Fruit fly (Drosophila melanogaster) whole organism, wandering third instar larva: ENCODE results near the gene Nph.
A peak's percentile ranks its signal among the peaks of the same experiment; 100 is the strongest.

ENCODE experiments used
- Abd-B ChIP-seq: fragments of >200 bp; optimal IDR thresholded peaks from 2 replicates; lab custom pipeline; 2017; ENCODE audit warnings: missing biosample characterization, missing genetic modification characterization
- CG32264 ChIP-seq: fragments of 200-800 bp; sonication (Bioruptor generic); optimal IDR thresholded peaks from 2 replicates; lab custom pipeline; 2016; ENCODE audit warnings: missing biosample characterization, missing genetic modification characterization
- CG9705 ChIP-seq: fragments of 200-800 bp; sonication (Bioruptor generic); optimal IDR thresholded peaks from 2 replicates; lab custom pipeline; 2018; ENCODE audit warnings: missing biosample characterization, mild to moderate bottlenecking, missing genetic modification characterization
- CrebA ChIP-seq: fragments of 200-800 bp; sonication (Bioruptor generic); optimal IDR thresholded peaks from 2 replicates; lab custom pipeline; 2016; ENCODE audit warnings: missing biosample characterization, mild to moderate bottlenecking, missing genetic modification characterization, borderline replicate concordance
- Dfd ChIP-seq: fragments of >200 bp; optimal IDR thresholded peaks from 2 replicates; lab custom pipeline; 2017; ENCODE audit warnings: missing biosample characterization, missing genetic modification characterization
- Dif ChIP-seq: fragments of 200-275, 200-300 bp; sonication (Bioruptor generic); optimal IDR thresholded peaks from 2 replicates; lab custom pipeline; 2018; ENCODE audit warnings: missing biosample characterization, missing genetic modification characterization; ENCODE audit not compliant: partially characterized antibody
- GATAd ChIP-seq: sonication (Bioruptor generic); optimal IDR thresholded peaks from 2 replicates; lab custom pipeline; 2016; ENCODE audit warnings: missing biosample characterization, missing genetic modification characterization
- HLH106 ChIP-seq: fragments of 200-800 bp; optimal IDR thresholded peaks from 3 replicates; lab custom pipeline; 2019; ENCODE audit warnings: missing biosample characterization, mild to moderate bottlenecking, missing genetic modification characterization, moderate library complexity
- Hnf4 ChIP-seq: fragments of 200-800 bp; sonication (Bioruptor generic); optimal IDR thresholded peaks from 2 replicates; lab custom pipeline; 2016; ENCODE audit warnings: missing biosample characterization, mild to moderate bottlenecking, missing genetic modification characterization
- Hr78 ChIP-seq: fragments of >200 bp; optimal IDR thresholded peaks from 2 replicates; lab custom pipeline; 2017; ENCODE audit warnings: missing biosample characterization, missing genetic modification characterization
- Hr83 ChIP-seq: fragments of 200-300 bp; sonication (Bioruptor generic); optimal IDR thresholded peaks from 2 replicates; lab custom pipeline; 2016; ENCODE audit warnings: missing biosample characterization, mild to moderate bottlenecking, missing genetic modification characterization, moderate library complexity; ENCODE audit not compliant: poor library complexity, severe bottlenecking
- Myc ChIP-seq: fragments of >200 bp; optimal IDR thresholded peaks from 2 replicates; lab custom pipeline; 2017
- N ChIP-seq: fragments of >200 bp; optimal IDR thresholded peaks from 2 replicates; lab custom pipeline; 2018; ENCODE audit warnings: missing biosample characterization, missing external identifiers, missing genetic modification characterization
- OdsH ChIP-seq: fragments of 200-800 bp; sonication (Bioruptor generic); optimal IDR thresholded peaks from 2 replicates; lab custom pipeline; 2016; ENCODE audit warnings: missing biosample characterization, mild to moderate bottlenecking, missing genetic modification characterization
- Rel ChIP-seq, 2 experiments: fragments of 200-800 bp; sonication (Bioruptor generic) in 1 of 2; optimal IDR thresholded peaks; 2 replicates in 1 of 2; 3 replicates in 1 of 2; lab custom pipeline; 2016 to 2019; ENCODE audit warnings: mild to moderate bottlenecking in 2 of 2, missing biosample characterization in 2 of 2, missing genetic modification characterization in 2 of 2, moderate library complexity in 1 of 2
- Sp1 ChIP-seq: fragments of 200-800 bp; sonication (Bioruptor generic); optimal IDR thresholded peaks from 3 replicates; lab custom pipeline; 2019; ENCODE audit warnings: missing biosample characterization, mild to moderate bottlenecking, missing genetic modification characterization, moderate library complexity
- Vsx2 ChIP-seq: fragments of 200-300, 225-300 bp; sonication (Bioruptor generic); optimal IDR thresholded peaks from 2 replicates; lab custom pipeline; 2018; ENCODE audit warnings: missing biosample characterization, missing genetic modification characterization; ENCODE audit not compliant: partially characterized antibody
- br ChIP-seq: fragments of 200-800 bp; sonication (Bioruptor generic); optimal IDR thresholded peaks from 2 replicates; lab custom pipeline; 2016; ENCODE audit warnings: missing biosample characterization, missing genetic modification characterization
- brk ChIP-seq: fragments of 200-800 bp; sonication (Bioruptor generic); optimal IDR thresholded peaks from 2 replicates; lab custom pipeline; 2016; ENCODE audit warnings: missing biosample characterization, mild to moderate bottlenecking, missing genetic modification characterization
- dl ChIP-seq, 2 experiments: fragments of 175-275, 200-275 bp in 1 of 2; fragments of 200-275 bp in 1 of 2; sonication (Bioruptor generic); optimal IDR thresholded peaks; lab custom pipeline; 2018; ENCODE audit warnings: mild to moderate bottlenecking in 2 of 2, missing biosample characterization in 2 of 2, missing genetic modification characterization in 2 of 2, moderate library complexity in 2 of 2; ENCODE audit not compliant: partially characterized antibody in 2 of 2, insufficient read depth in 1 of 2
- dmrt93B ChIP-seq: fragments of 200-800 bp; sonication (Bioruptor generic); optimal IDR thresholded peaks from 2 replicates; lab custom pipeline; 2018; ENCODE audit warnings: missing biosample characterization, mild to moderate bottlenecking, missing genetic modification characterization
- dsf ChIP-seq: sonication (Bioruptor generic); optimal IDR thresholded peaks from 2 replicates; lab custom pipeline; 2016; ENCODE audit warnings: missing biosample characterization, missing genetic modification characterization, borderline replicate concordance
- ey ChIP-seq: fragments of 200-800 bp; sonication (Bioruptor generic); optimal IDR thresholded peaks from 2 replicates; lab custom pipeline; 2016; ENCODE audit warnings: missing biosample characterization, missing genetic modification characterization
- foxo ChIP-seq, 2 experiments: fragments of 200-800 bp; sonication (Bioruptor generic); optimal IDR thresholded peaks; 2 replicates in 1 of 2; 3 replicates in 1 of 2; lab custom pipeline; 2016 to 2017; ENCODE audit warnings: missing biosample characterization in 2 of 2, missing genetic modification characterization in 2 of 2
- fru ChIP-seq: fragments of 200-800 bp; sonication (Bioruptor generic); optimal IDR thresholded peaks from 3 replicates; lab custom pipeline; 2016; ENCODE audit warnings: missing biosample characterization, mild to moderate bottlenecking, missing genetic modification characterization
- h ChIP-seq: fragments of 200-800 bp; sonication (Bioruptor generic); optimal IDR thresholded peaks from 3 replicates; lab custom pipeline; 2016; ENCODE audit warnings: missing biosample characterization, mild to moderate bottlenecking, missing genetic modification characterization
- lola ChIP-seq: fragments of >200 bp; optimal IDR thresholded peaks from 2 replicates; lab custom pipeline; 2017; ENCODE audit warnings: missing biosample characterization, missing genetic modification characterization
- pan ChIP-seq: fragments of >200 bp; optimal IDR thresholded peaks from 2 replicates; lab custom pipeline; 2017
- psq ChIP-seq: fragments of 200-800 bp; sonication (Bioruptor generic); optimal IDR thresholded peaks from 3 replicates; lab custom pipeline; 2017; ENCODE audit warnings: missing biosample characterization, mild to moderate bottlenecking, missing genetic modification characterization, moderate library complexity
- rgr ChIP-seq: fragments of 200-800 bp; sonication (Bioruptor generic); optimal IDR thresholded peaks from 3 replicates; lab custom pipeline; 2016; ENCODE audit warnings: missing biosample characterization, mild to moderate bottlenecking, missing genetic modification characterization
- sv ChIP-seq: fragments of 200-800 bp; sonication (Bioruptor generic); optimal IDR thresholded peaks from 3 replicates; lab custom pipeline; 2016; ENCODE audit warnings: missing biosample characterization, missing genetic modification characterization
- tai ChIP-seq: sonication (Bioruptor generic); optimal IDR thresholded peaks from 2 replicates; lab custom pipeline; 2016; ENCODE audit warnings: missing biosample characterization, missing genetic modification characterization
- usp ChIP-seq: fragments of >200 bp; optimal IDR thresholded peaks from 2 replicates; lab custom pipeline; 2017; ENCODE audit warnings: missing biosample characterization, missing genetic modification characterization
- woc ChIP-seq: sonication (Bioruptor generic); optimal IDR thresholded peaks from 2 replicates; lab custom pipeline; 2016; ENCODE audit warnings: missing biosample characterization, mild to moderate bottlenecking, missing genetic modification characterization

Gene Nph

DNA sequence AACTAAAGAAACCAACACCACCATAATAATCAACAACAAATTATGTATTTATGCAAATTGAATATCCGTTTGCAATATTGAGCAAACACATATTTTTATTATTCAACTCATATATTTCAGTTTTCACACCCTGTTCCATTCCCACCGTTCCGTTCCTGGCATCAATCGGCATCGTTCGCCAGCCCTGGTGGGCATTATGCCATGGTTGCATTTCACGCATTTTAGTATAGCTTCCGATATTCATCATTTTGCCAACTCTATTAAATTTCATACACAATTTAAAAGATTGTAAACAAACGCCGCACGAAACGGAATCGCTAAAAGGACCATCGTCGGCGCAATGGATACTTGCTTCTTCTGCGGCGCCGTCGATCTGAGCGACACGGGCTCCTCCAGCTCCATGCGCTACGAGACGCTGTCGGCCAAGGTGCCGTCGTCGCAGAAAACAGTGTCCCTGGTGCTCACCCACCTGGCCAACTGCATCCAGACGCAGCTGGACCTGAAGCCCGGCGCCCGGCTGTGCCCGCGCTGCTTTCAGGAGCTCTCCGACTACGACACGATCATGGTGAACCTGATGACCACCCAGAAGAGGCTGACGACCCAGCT, 38.6 kb upstream of the Nph start, which contains the start of gene Sry-delta:
TSS of gene Sry-delta (plus strand) at position 203 of the 606 bp plus-strand sequence.
- TF ChIP-seq CG9705, result peak; percentile 70
- TF ChIP-seq brk, result no peak
- peak; percentile 5 for TF ChIP-seq CG32264 (GFP tag; lab: Kevin White, UChicago)
- TF ChIP-seq HLH106 (tag; lab: Kevin White, UChicago), result peak; percentile 75
- peak; percentile 81 for TF ChIP-seq sv
- TF ChIP-seq foxo (GFP tag; optimal IDR thresholded peaks at IDR 0.05; lab: Kevin White, UChicago), result peak in 1 of 2 experiments; percentile 87
- TF ChIP-seq GATAd (GFP tag; lab: Kevin White, UChicago), result no peak
- peak; percentile 73 for TF ChIP-seq ey (GFP tag; lab: Kevin White, UChicago)
- TF ChIP-seq Dif (GFP tag; lab: Kevin White, UChicago), result peak; percentile 18
- TF ChIP-seq psq (GFP tag; lab: Kevin White, UChicago), result peak; percentile 35
- TF ChIP-seq dsf (GFP tag; lab: Kevin White, UChicago), result peak; percentile 43
- TF ChIP-seq rgr (GFP tag; lab: Kevin White, UChicago), result peak; percentile 80
- TF ChIP-seq h (GFP tag; lab: Kevin White, UChicago), result no peak
- TF ChIP-seq tai (GFP tag; lab: Kevin White, UChicago), result no peak
- TF ChIP-seq usp (GFP tag; lab: Kevin White, UChicago), result no peak
- TF ChIP-seq CrebA (GFP tag; lab: Kevin White, UChicago), result no peak
- TF ChIP-seq Hr78 (GFP tag; lab: Kevin White, UChicago), result no peak
- peak; percentile 61 for TF ChIP-seq OdsH (GFP tag; lab: Kevin White, UChicago)
- no peak for TF ChIP-seq fru (GFP tag; lab: Kevin White, UChicago)
- no peak for TF ChIP-seq pan (lab: Kevin White, UChicago)
- TF ChIP-seq Sp1, result peak; percentile 71
- TF ChIP-seq Hr83 (GFP tag; lab: Kevin White, UChicago), result peak; percentile 97
- TF ChIP-seq, all 38 proteins: peak for 13

dm6 chr3R:30040879-30041278, 36.2 kb upstream of the Nph start:
- TF ChIP-seq Hnf4 (GFP tag; lab: Kevin White, UChicago) (no peak), lola (GFP tag; lab: Kevin White, UChicago) (no peak), Myc (lab: Kevin White, UChicago) (no peak), ey (GFP tag; lab: Kevin White, UChicago) (no peak), N (GFP tag; lab: Kevin White, UChicago) (no peak), woc (GFP tag; lab: Kevin White, UChicago) (no peak), dl (GFP tag; optimal IDR thresholded peaks at IDR 0.05; lab: Kevin White, UChicago; ENCODE audit: insufficient read depth in 1 of 2, partially characterized antibody in 2 of 2) (no peak), usp (GFP tag; lab: Kevin White, UChicago) (no peak), HLH106 (tag; lab: Kevin White, UChicago) (no peak), Vsx2 (no peak), OdsH (GFP tag; lab: Kevin White, UChicago) (no peak), CG32264 (GFP tag; lab: Kevin White, UChicago) (no peak), Abd-B (no peak), tai (GFP tag; lab: Kevin White, UChicago) (no peak), Dfd (GFP tag; lab: Kevin White, UChicago) (no peak), pan (lab: Kevin White, UChicago) (no peak), br (GFP tag; lab: Kevin White, UChicago) (no peak), Sp1 (no peak), dmrt93B (GFP tag; lab: Kevin White, UChicago) (no peak)

DNA sequence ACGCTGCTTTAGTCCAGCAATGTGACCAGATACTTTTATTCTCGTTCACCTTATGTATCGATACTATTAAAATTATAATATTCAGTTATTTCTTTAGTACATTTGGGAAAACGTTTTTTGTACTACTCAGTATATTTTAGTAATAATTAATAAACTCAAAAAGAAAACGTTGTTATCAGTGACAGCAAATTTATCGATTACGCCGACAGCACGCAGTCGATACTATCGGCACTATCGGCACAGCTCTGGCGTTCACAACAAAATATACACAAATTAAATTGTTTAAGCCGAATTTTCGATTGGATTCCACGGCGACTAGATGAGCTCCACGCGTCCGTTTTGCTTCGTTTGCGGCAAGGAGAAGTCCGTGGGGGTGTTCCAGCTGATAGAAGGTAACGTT, 34.8 kb upstream of the Nph start, which contains the start of the genes janA, Sry-alpha and Sry-beta:
TSS of gene janA (minus strand) at position 40 of the 400 bp plus-strand sequence.
TSS of gene Sry-alpha (plus strand) at position 226 of the 400 bp plus-strand sequence.
TSS of gene Sry-beta (plus strand) at position 226 of the 400 bp plus-strand sequence.
- peak; percentile 5 for TF ChIP-seq sv
- no peak for TF ChIP-seq Myc (lab: Kevin White, UChicago)
- TF ChIP-seq Rel (GFP tag; optimal IDR thresholded peaks at IDR 0.05; lab: Kevin White, UChicago), result no peak
- TF ChIP-seq Rel (tag; optimal IDR thresholded peaks at IDR 0.05; lab: Kevin White, UChicago), result no peak
- peak; percentile 67 for TF ChIP-seq Hr83 (GFP tag; lab: Kevin White, UChicago)
- TF ChIP-seq HLH106 (tag; lab: Kevin White, UChicago), result no peak
